Fruit fly (Drosophila melanogaster) whole organism, wandering third instar larva: Measurements from ENCODE around the gene CG10674.

Source experiments
- Abd-B ChIP-seq: fragments of >200 bp; optimal IDR thresholded peaks from 2 replicates; lab custom pipeline; 2017; ENCODE audit warnings: missing biosample characterization, missing genetic modification characterization
- CG9705 ChIP-seq: fragments of 200-800 bp; sonication (Bioruptor generic); optimal IDR thresholded peaks from 2 replicates; lab custom pipeline; 2018; ENCODE audit warnings: missing biosample characterization, mild to moderate bottlenecking, missing genetic modification characterization
- CrebA ChIP-seq: fragments of 200-800 bp; sonication (Bioruptor generic); optimal IDR thresholded peaks from 2 replicates; lab custom pipeline; 2016; ENCODE audit warnings: missing biosample characterization, mild to moderate bottlenecking, missing genetic modification characterization, borderline replicate concordance
- Dfd ChIP-seq: fragments of >200 bp; optimal IDR thresholded peaks from 2 replicates; lab custom pipeline; 2017; ENCODE audit warnings: missing biosample characterization, missing genetic modification characterization
- Dif ChIP-seq: fragments of 200-275, 200-300 bp; sonication (Bioruptor generic); optimal IDR thresholded peaks from 2 replicates; lab custom pipeline; 2018; ENCODE audit warnings: missing biosample characterization, missing genetic modification characterization; ENCODE audit not compliant: partially characterized antibody
- GATAd ChIP-seq: sonication (Bioruptor generic); optimal IDR thresholded peaks from 2 replicates; lab custom pipeline; 2016; ENCODE audit warnings: missing biosample characterization, missing genetic modification characterization
- HLH106 ChIP-seq: fragments of 200-800 bp; optimal IDR thresholded peaks from 3 replicates; lab custom pipeline; 2019; ENCODE audit warnings: missing biosample characterization, mild to moderate bottlenecking, missing genetic modification characterization, moderate library complexity
- Hnf4 ChIP-seq: fragments of 200-800 bp; sonication (Bioruptor generic); optimal IDR thresholded peaks from 2 replicates; lab custom pipeline; 2016; ENCODE audit warnings: missing biosample characterization, mild to moderate bottlenecking, missing genetic modification characterization
- Jra ChIP-seq: sonication (Bioruptor generic); optimal IDR thresholded peaks from 2 replicates; lab custom pipeline; 2016; ENCODE audit warnings: missing biosample characterization, missing genetic modification characterization
- Myc ChIP-seq: fragments of >200 bp; optimal IDR thresholded peaks from 2 replicates; lab custom pipeline; 2017
- N ChIP-seq: fragments of >200 bp; optimal IDR thresholded peaks from 2 replicates; lab custom pipeline; 2018; ENCODE audit warnings: missing biosample characterization, missing external identifiers, missing genetic modification characterization
- OdsH ChIP-seq: fragments of 200-800 bp; sonication (Bioruptor generic); optimal IDR thresholded peaks from 2 replicates; lab custom pipeline; 2016; ENCODE audit warnings: missing biosample characterization, mild to moderate bottlenecking, missing genetic modification characterization
- Rel ChIP-seq, 2 experiments: fragments of 200-800 bp; sonication (Bioruptor generic) in 1 of 2; optimal IDR thresholded peaks; 2 replicates in 1 of 2; 3 replicates in 1 of 2; lab custom pipeline; 2016 to 2019; ENCODE audit warnings: mild to moderate bottlenecking in 2 of 2, missing biosample characterization in 2 of 2, missing genetic modification characterization in 2 of 2, moderate library complexity in 1 of 2
- Sp1 ChIP-seq: fragments of 200-800 bp; sonication (Bioruptor generic); optimal IDR thresholded peaks from 3 replicates; lab custom pipeline; 2019; ENCODE audit warnings: missing biosample characterization, mild to moderate bottlenecking, missing genetic modification characterization, moderate library complexity
- Vsx2 ChIP-seq: fragments of 200-300, 225-300 bp; sonication (Bioruptor generic); optimal IDR thresholded peaks from 2 replicates; lab custom pipeline; 2018; ENCODE audit warnings: missing biosample characterization, missing genetic modification characterization; ENCODE audit not compliant: partially characterized antibody
- br ChIP-seq: fragments of 200-800 bp; sonication (Bioruptor generic); optimal IDR thresholded peaks from 2 replicates; lab custom pipeline; 2016; ENCODE audit warnings: missing biosample characterization, missing genetic modification characterization
- brk ChIP-seq: fragments of 200-800 bp; sonication (Bioruptor generic); optimal IDR thresholded peaks from 2 replicates; lab custom pipeline; 2016; ENCODE audit warnings: missing biosample characterization, mild to moderate bottlenecking, missing genetic modification characterization
- dl ChIP-seq, 2 experiments: fragments of 175-275, 200-275 bp in 1 of 2; fragments of 200-275 bp in 1 of 2; sonication (Bioruptor generic); optimal IDR thresholded peaks; lab custom pipeline; 2018; ENCODE audit warnings: mild to moderate bottlenecking in 2 of 2, missing biosample characterization in 2 of 2, missing genetic modification characterization in 2 of 2, moderate library complexity in 2 of 2; ENCODE audit not compliant: partially characterized antibody in 2 of 2, insufficient read depth in 1 of 2
- dmrt93B ChIP-seq: fragments of 200-800 bp; sonication (Bioruptor generic); optimal IDR thresholded peaks from 2 replicates; lab custom pipeline; 2018; ENCODE audit warnings: missing biosample characterization, mild to moderate bottlenecking, missing genetic modification characterization
- dsf ChIP-seq: sonication (Bioruptor generic); optimal IDR thresholded peaks from 2 replicates; lab custom pipeline; 2016; ENCODE audit warnings: missing biosample characterization, missing genetic modification characterization, borderline replicate concordance
- ey ChIP-seq: fragments of 200-800 bp; sonication (Bioruptor generic); optimal IDR thresholded peaks from 2 replicates; lab custom pipeline; 2016; ENCODE audit warnings: missing biosample characterization, missing genetic modification characterization
- foxo ChIP-seq, 2 experiments: fragments of 200-800 bp; sonication (Bioruptor generic); optimal IDR thresholded peaks; 2 replicates in 1 of 2; 3 replicates in 1 of 2; lab custom pipeline; 2016 to 2017; ENCODE audit warnings: missing biosample characterization in 2 of 2, missing genetic modification characterization in 2 of 2
- fru ChIP-seq: fragments of 200-800 bp; sonication (Bioruptor generic); optimal IDR thresholded peaks from 3 replicates; lab custom pipeline; 2016; ENCODE audit warnings: missing biosample characterization, mild to moderate bottlenecking, missing genetic modification characterization
- h ChIP-seq: fragments of 200-800 bp; sonication (Bioruptor generic); optimal IDR thresholded peaks from 3 replicates; lab custom pipeline; 2016; ENCODE audit warnings: missing biosample characterization, mild to moderate bottlenecking, missing genetic modification characterization
- lola ChIP-seq: fragments of >200 bp; optimal IDR thresholded peaks from 2 replicates; lab custom pipeline; 2017; ENCODE audit warnings: missing biosample characterization, missing genetic modification characterization
- psq ChIP-seq: fragments of 200-800 bp; sonication (Bioruptor generic); optimal IDR thresholded peaks from 3 replicates; lab custom pipeline; 2017; ENCODE audit warnings: missing biosample characterization, mild to moderate bottlenecking, missing genetic modification characterization, moderate library complexity
- rgr ChIP-seq: fragments of 200-800 bp; sonication (Bioruptor generic); optimal IDR thresholded peaks from 3 replicates; lab custom pipeline; 2016; ENCODE audit warnings: missing biosample characterization, mild to moderate bottlenecking, missing genetic modification characterization
- sage ChIP-seq: fragments of 200-800 bp; sonication (Bioruptor generic); optimal IDR thresholded peaks from 2 replicates; lab custom pipeline; 2016; ENCODE audit warnings: missing biosample characterization, mild to moderate bottlenecking, missing genetic modification characterization
- sv ChIP-seq: fragments of 200-800 bp; sonication (Bioruptor generic); optimal IDR thresholded peaks from 3 replicates; lab custom pipeline; 2016; ENCODE audit warnings: missing biosample characterization, missing genetic modification characterization
- tai ChIP-seq: sonication (Bioruptor generic); optimal IDR thresholded peaks from 2 replicates; lab custom pipeline; 2016; ENCODE audit warnings: missing biosample characterization, missing genetic modification characterization
- woc ChIP-seq: sonication (Bioruptor generic); optimal IDR thresholded peaks from 2 replicates; lab custom pipeline; 2016; ENCODE audit warnings: missing biosample characterization, mild to moderate bottlenecking, missing genetic modification characterization

CG10674 gene

dm6 chr3L:5182255-5182993 lies 46.3 kb upstream of the CG10674 start:
- TF ChIP-seq CrebA (GFP tag; lab: Kevin White, UChicago) (no peak), Hnf4 (peak; percentile 7), rgr (peak; percentile 16), dsf (GFP tag; lab: Kevin White, UChicago) (no peak), lola (no peak), GATAd (GFP tag; lab: Kevin White, UChicago) (no peak), fru (GFP tag; lab: Kevin White, UChicago) (peak; percentile 40), foxo (GFP tag; optimal IDR thresholded peaks at IDR 0.05; lab: Kevin White, UChicago) (peak in 1 of 2 experiments; percentile 39), Sp1 (GFP tag; lab: Kevin White, UChicago) (no peak), CG9705 (no peak), psq (GFP tag; lab: Kevin White, UChicago) (no peak), HLH106 (tag; lab: Kevin White, UChicago) (peak; percentile 16), Myc (lab: Kevin White, UChicago) (no peak), tai (GFP tag; lab: Kevin White, UChicago) (no peak), OdsH (GFP tag; lab: Kevin White, UChicago) (peak; percentile 27), Rel (GFP tag; optimal IDR thresholded peaks at IDR 0.05; lab: Kevin White, UChicago) (no peak), Rel (tag; optimal IDR thresholded peaks at IDR 0.05; lab: Kevin White, UChicago) (no peak), Dif (no peak), br (GFP tag; lab: Kevin White, UChicago) (peak; percentile 7), h (GFP tag; lab: Kevin White, UChicago) (peak; percentile 23), sv (GFP tag; lab: Kevin White, UChicago) (no peak), ey (peak; percentile 32)

dm6 chr3L:5180968-5181612 lies 45.0 kb upstream of the CG10674 start:
- no peak for TF ChIP-seq Rel (GFP tag; optimal IDR thresholded peaks at IDR 0.05; lab: Kevin White, UChicago)
- peak; percentile 99 for TF ChIP-seq Rel (tag; optimal IDR thresholded peaks at IDR 0.05; lab: Kevin White, UChicago)
- peak; percentile 6 for TF ChIP-seq CrebA (GFP tag; lab: Kevin White, UChicago)
- TF ChIP-seq Jra: peak; percentile 45
- peak; percentile 11 for TF ChIP-seq brk (GFP tag; lab: Kevin White, UChicago)
- no peak for TF ChIP-seq N

- TF ChIP-seq Rel (GFP tag; optimal IDR thresholded peaks at IDR 0.05; lab: Kevin White, UChicago): no peak
- peak; percentile 91 for TF ChIP-seq Rel (tag; optimal IDR thresholded peaks at IDR 0.05; lab: Kevin White, UChicago)
- peak; percentile 34 for TF ChIP-seq h (GFP tag; lab: Kevin White, UChicago)
- no peak for TF ChIP-seq woc (GFP tag; lab: Kevin White, UChicago)
- TF ChIP-seq psq (GFP tag; lab: Kevin White, UChicago): peak; percentile 32
- peak; percentile 16 for TF ChIP-seq OdsH (GFP tag; lab: Kevin White, UChicago)
Measured at dm6 chr3L:5180179-5180578, 44.1 kb upstream of the CG10674 start.

- TF ChIP-seq GATAd (GFP tag; lab: Kevin White, UChicago) (no peak), CrebA (GFP tag; lab: Kevin White, UChicago) (no peak), dmrt93B (GFP tag; lab: Kevin White, UChicago) (no peak), Myc (lab: Kevin White, UChicago) (no peak), dl (GFP tag; optimal IDR thresholded peaks at IDR 0.05; lab: Kevin White, UChicago; ENCODE audit: insufficient read depth in 1 of 2, partially characterized antibody in 2 of 2) (no peak), OdsH (GFP tag; lab: Kevin White, UChicago) (no peak), Vsx2 (GFP tag; lab: Kevin White, UChicago) (no peak), Rel (GFP tag; optimal IDR thresholded peaks at IDR 0.05; lab: Kevin White, UChicago) (no peak), Rel (tag; optimal IDR thresholded peaks at IDR 0.05; lab: Kevin White, UChicago) (no peak), N (no peak), Abd-B (no peak), rgr (no peak), HLH106 (tag; lab: Kevin White, UChicago) (no peak), fru (GFP tag; lab: Kevin White, UChicago) (no peak), Dfd (GFP tag; lab: Kevin White, UChicago) (no peak), Sp1 (GFP tag; lab: Kevin White, UChicago) (no peak), dsf (GFP tag; lab: Kevin White, UChicago) (no peak), ey (no peak), sage (GFP tag; lab: Kevin White, UChicago) (no peak)
Measured at dm6 chr3L:5178903-5179302, 42.8 kb upstream of the CG10674 start.
